Fruit fly (Drosophila melanogaster) whole organism, pupa: ENCODE data around the gene Rok.
A peak's percentile ranks its signal among the peaks of the same experiment; 100 is the strongest.

ENCODE experiments used
- CG12605 ChIP-seq: fragments of 200-800 bp; sonication (Bioruptor generic); IDR thresholded peaks from 2 replicates; pipeline ENCODE4 v1.3.6; 2022; ENCODE audit warnings: missing biosample characterization, missing genetic modification characterization
- CG15710 ChIP-seq: fragments of 200-800 bp; sonication (Bioruptor generic); optimal IDR thresholded peaks from 2 replicates; lab custom pipeline; 2018; ENCODE audit warnings: missing biosample characterization, mild to moderate bottlenecking, missing genetic modification characterization, moderate library complexity
- CG17806 ChIP-seq: fragments of 200-800 bp; sonication (Bioruptor generic); optimal IDR thresholded peaks from 2 replicates; lab custom pipeline; 2018; ENCODE audit warnings: missing biosample characterization, mild to moderate bottlenecking, missing genetic modification characterization, moderate library complexity
- D1 ChIP-seq: fragments of 200-800 bp; sonication (Bioruptor generic); optimal IDR thresholded peaks from 2 replicates; lab custom pipeline; 2018; ENCODE audit warnings: missing biosample characterization, mild to moderate bottlenecking, missing genetic modification characterization, moderate library complexity

DNA sequence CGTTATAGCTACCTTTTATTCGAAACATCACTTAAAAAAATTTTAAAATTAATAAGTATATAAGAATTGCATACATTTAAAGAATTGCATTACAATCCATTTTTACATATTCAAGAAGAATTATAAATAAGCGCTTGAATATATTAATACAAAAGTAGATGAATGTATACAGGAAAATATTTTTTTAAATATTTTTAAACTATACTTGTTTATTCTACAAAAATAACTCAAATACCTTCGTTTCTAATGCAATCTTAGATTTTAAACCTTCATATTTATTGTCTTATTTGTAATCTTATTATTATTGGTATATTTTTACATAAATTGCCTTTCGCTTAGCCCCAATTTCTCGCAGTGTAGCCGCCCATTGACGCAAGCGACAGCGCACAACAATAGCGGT lies 39.9 kb upstream of the Rok start:
- TF ChIP-seq CG17806 (tag; lab: Kevin White, UChicago) (no peak), CG15710 (tag; lab: Kevin White, UChicago) (peak; percentile 20), CG12605 (GFP tag; lab: Robert Waterston, UW) (no peak), D1 (tag; lab: Kevin White, UChicago) (no peak)
